Fruit fly (Drosophila melanogaster): ENCODE measurements around the gene Sfp24F.

Sfp24F gene

dm6 chr2L:4442010-4442587 is at the start of gene Sfp24F, which contains the start of gene CG15432:
Gene Sfp24F (minus strand): TSS chr2L:4442060.
Gene CG15432 (plus strand): TSS chr2L:4442320.
- TF ChIP-seq CG8478 (optimal IDR thresholded peaks at IDR 0.05) (no peak), CTCF (optimal IDR thresholded peaks at IDR 0.05) (no peak)

- TF ChIP-seq CTCF (optimal IDR thresholded peaks at IDR 0.05) (no peak), CG8478 (optimal IDR thresholded peaks at IDR 0.05) (no peak)
Observed at dm6 chr2L:4477978-4478377, 36.1 kb upstream of the Sfp24F start.

DNA sequence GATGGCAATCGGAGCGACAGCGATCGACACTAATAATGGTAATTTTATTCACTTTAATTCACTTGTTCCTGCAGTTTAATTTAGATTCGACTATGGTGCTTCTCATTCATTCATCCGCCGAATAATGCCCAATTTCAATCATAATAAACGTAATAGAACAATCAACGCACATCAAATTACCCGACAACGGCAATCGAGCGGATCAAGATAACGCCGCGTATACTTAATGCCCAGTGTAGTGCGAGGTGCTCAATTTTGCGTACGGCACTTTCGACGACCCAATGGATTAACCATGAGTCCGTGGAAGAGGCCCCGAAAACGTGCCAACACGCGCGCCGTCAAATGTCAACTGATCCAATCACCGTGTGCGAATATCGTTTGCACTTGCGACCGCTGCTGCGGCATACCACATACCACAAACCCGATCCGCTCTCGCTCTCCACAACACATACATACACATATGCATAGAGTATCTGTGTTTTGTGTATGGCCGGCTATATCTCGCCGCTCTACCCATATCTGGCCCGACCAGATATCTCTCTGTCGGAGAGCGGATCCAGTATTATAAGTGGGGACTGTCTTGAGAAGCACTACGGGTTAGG is 34.9 kb upstream of the Sfp24F start, which contains the start of gene ine:
TSS of gene ine (minus strand) at position 351 of the 602 bp plus-strand sequence.
- TF ChIP-seq CTCF (optimal IDR thresholded peaks at IDR 0.05) (no peak), CG8478 (optimal IDR thresholded peaks at IDR 0.05) (no peak)

DNA sequence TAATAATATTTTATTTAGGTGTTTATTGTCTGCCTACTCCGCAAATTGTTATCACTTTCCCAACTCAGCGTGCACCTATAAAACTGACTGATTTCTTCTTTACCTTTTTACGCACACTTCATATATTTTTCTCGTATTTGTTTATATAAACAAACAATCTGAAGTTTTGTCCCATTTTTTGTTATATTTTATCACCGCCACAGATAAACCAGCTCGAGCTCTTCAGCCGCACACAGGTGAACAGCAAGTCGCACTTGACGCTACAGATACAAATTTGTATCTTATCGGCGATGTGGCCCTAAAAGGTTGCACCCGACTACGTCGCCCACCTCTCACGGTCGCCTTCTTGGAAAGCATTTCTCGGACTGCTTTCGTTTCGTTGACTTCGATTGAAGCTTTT is 33.6 kb upstream of the Sfp24F start:
- no peak for TF ChIP-seq CTCF (optimal IDR thresholded peaks at IDR 0.05)
- TF ChIP-seq CG8478 (optimal IDR thresholded peaks at IDR 0.05): no peak

DNA sequence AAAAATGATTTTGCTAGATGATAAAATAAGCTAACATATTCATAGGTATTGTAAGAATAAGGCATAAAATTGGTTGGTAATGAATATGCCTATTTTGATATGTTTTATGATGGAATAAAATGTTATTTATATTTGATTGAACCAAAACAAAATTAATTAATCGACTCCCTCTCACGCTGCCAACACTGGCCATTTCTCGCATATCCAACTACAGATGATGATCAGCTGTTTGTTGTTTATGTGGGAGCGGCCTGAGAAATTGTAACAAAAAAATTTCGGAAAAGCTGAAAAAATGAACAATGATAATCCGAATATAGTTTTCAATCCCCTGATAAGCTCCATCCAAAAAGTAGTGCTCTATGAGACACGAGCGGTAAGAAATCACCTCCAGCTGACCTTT is 23.1 kb upstream of the Sfp24F start, which contains the start of gene FIG4:
TSS of gene FIG4 (plus strand) at position 229 of the 400 bp plus-strand sequence.
- TF ChIP-seq CTCF (optimal IDR thresholded peaks at IDR 0.05) (no peak), CG8478 (optimal IDR thresholded peaks at IDR 0.05) (no peak)

dm6 chr2L:4463323-4463722 is 21.5 kb upstream of the Sfp24F start, which contains the start of the genes CG15443 and Paris:
Gene CG15443 (minus strand): TSS chr2L:4463447.
Gene Paris (plus strand): TSS chr2L:4463611.
- no peak for TF ChIP-seq CTCF (optimal IDR thresholded peaks at IDR 0.05)
- TF ChIP-seq CG8478 (optimal IDR thresholded peaks at IDR 0.05): no peak

DNA sequence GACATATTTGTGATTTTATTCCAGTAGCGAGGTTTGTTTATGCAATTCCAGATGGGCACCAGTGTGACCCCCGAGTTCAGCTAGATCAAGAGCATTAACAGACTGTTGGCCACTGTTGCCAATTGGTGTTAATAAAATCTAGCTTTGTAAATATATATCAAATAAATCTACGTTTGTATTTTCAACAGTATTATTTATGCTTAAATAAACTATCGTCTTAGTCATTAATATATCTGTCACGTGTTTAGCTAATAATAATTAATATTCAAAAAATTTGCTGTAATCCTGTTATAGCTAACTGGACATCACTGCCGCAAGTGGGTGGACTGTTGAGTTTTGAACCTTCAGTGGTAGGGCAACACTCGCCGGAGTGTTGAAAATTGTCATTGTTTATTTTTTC is 17.7 kb upstream of the Sfp24F start, which contains the start of the genes mRpL27 and CG15435:
TSS of gene mRpL27 (minus strand) at position 96 of the 400 bp plus-strand sequence.
TSS of gene CG15435 (plus strand) at position 187 of the 400 bp plus-strand sequence.
- TF ChIP-seq CTCF (optimal IDR thresholded peaks at IDR 0.05): no peak
- no peak for TF ChIP-seq CG8478 (optimal IDR thresholded peaks at IDR 0.05)

dm6 chr2L:4458119-4459056 is 16.5 kb upstream of the Sfp24F start, which contains the start of gene RpL27A:
Gene RpL27A (minus strand): TSS chr2L:4458364.
- TF ChIP-seq CTCF (optimal IDR thresholded peaks at IDR 0.05): peak in 1 of 2 experiments; percentile 42
- no peak for TF ChIP-seq CG8478 (optimal IDR thresholded peaks at IDR 0.05)

DNA sequence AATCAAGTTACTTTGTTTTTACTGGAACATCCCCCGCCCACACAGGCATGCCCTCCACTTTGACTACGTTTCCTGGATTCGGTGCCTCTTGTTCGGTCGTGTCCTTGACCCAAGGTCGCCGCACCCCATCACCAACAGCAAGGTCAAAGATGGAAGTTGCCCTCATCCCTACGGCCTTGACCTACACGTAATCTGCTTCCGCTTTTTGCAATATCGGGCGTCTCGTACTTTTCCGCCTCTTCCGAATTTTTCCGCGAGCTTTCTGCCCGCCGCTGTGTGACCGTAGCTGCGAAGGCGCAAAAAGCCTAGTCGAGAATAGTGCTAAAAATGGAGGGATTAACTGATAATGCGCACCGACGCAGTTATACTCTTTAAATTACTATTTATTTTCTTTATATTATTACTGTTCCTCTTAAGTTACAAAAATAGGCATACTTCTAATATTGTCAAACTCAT is 14.7 kb upstream of the Sfp24F start, which contains the start of gene Gs1l:
TSS of gene Gs1l (minus strand) at position 269 of the 456 bp plus-strand sequence.
- TF ChIP-seq CTCF (optimal IDR thresholded peaks at IDR 0.05) (no peak), CG8478 (optimal IDR thresholded peaks at IDR 0.05) (no peak)

DNA sequence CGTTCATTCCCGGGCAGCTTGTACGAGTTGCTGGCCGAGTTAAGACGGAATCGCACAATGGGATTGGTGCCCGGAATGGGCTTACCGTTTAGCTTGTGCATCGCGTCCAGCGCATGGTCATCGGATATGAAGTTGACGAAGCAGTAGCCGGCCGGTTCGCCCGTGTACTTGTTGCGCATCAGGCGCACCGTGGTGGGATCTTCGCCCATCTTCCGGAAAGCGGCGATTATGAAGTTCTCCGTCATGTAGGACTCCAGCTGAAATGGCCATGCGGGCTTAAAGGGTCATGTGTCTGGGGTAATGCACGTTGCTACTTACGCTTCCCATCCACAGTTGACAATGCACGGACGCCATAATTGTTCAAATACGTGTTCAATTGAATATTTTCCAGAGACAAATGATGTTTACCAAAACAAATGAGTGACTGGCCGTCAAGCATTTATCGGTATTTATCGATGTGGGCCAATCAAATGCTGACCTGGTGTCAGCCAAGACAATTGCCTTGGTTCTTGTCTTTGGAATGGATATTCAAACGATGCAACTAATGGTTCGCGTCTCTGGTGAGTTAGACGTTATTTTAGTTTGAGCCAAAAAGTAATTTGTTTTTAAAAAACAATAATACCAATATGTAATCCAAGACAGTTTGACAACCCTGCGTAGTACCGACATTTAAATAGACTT is 12.3 kb upstream of the Sfp24F start, which contains the start of the genes Secp43 and ND-B8:
TSS of gene Secp43 (minus strand) at position 445 of the 681 bp plus-strand sequence.
TSS of gene ND-B8 (plus strand) at position 618 of the 681 bp plus-strand sequence.
- TF ChIP-seq CG8478 (optimal IDR thresholded peaks at IDR 0.05) (no peak), CTCF (optimal IDR thresholded peaks at IDR 0.05) (peak; percentile 57 to 70)

DNA sequence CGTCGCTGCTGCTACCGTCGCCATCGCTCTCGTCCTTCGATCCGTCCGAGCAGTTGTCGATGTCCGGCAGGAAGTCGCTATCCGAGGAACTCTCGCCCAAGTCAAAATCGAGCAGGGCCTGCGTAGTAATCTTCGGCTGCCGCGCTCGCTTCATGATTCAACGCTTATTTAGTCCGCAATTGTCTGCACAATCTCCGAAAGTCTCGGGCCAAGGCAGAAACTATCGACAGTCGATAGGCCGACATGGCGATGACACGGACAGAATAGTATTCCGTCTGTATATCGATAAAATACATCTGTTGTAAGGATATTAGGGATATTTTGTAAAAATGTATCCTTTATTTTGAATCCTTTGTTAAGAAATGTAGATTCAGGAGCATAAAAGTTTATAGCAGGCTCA is 10.9 kb upstream of the Sfp24F start, which contains the start of gene CG15439:
TSS of gene CG15439 (minus strand) at position 241 of the 400 bp plus-strand sequence.
- no peak for TF ChIP-seq CTCF (optimal IDR thresholded peaks at IDR 0.05)
- TF ChIP-seq CG8478 (optimal IDR thresholded peaks at IDR 0.05): no peak

DNA sequence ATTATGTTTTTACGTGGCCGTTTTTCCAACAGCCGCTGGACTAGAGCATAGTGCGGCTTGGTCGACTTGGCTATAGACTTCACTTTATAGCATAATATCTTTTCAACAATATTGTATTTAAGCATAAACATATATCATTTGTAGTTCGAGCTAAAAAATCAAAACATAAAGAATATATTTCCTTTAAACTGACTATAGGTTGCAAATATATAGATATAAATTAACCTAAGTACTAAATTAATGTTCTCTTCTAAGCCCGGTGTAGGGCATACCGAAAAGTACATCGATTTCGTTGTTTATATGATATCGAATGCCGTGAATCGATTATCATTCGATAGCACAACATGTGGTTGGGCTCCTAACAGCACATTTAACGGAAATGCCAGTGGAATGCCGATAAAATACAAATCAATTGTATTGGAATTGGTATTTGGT is 6.7 kb upstream of the Sfp24F start, which contains the start of gene MFS18:
TSS of gene MFS18 (minus strand) at position 54 of the 435 bp plus-strand sequence.
- TF ChIP-seq CG8478 (optimal IDR thresholded peaks at IDR 0.05) (no peak), CTCF (optimal IDR thresholded peaks at IDR 0.05) (no peak)

dm6 chr2L:4444457-4444856 is 2.6 kb upstream of the Sfp24F start, which contains the start of the genes morgue and Elp3:
Gene morgue (minus strand): TSS chr2L:4444680.
Gene Elp3 (plus strand): TSS chr2L:4444732.
- TF ChIP-seq CTCF (optimal IDR thresholded peaks at IDR 0.05): no peak
- no peak for TF ChIP-seq CG8478 (optimal IDR thresholded peaks at IDR 0.05)

Measured in S2 (cell line).